Fruit fly (Drosophila melanogaster): ENCODE data around the gene CG12084.

Gene CG12084

DNA sequence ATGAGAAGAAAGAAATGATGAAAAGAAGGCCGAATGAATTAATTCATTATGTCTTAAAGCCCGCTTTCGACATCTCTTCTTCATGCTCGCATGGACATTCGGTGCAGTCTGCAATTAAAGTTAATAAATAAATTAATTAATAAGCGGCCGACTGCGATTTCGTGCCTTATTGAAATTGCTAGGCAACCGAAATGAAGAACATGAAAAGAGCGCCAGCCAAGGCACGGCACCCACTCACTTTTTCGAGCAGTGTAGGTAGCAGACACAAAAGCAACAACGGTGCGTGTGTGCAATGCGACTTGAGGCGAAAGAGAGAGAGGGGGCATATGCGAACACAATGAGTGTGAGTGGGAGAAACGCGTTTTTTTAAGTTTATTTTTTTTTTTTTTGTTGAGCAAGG, 32.0 kb downstream of the CG12084 start (continued):
- TF ChIP-seq CG14050 (GFP tag; IDR thresholded peaks at IDR 0.05) (no peak), PHDP (tag; optimal IDR thresholded peaks at IDR 0.05) (peak; percentile 30), Awh (GFP tag; IDR thresholded peaks at IDR 0.05) (peak; percentile 43; the same call in 1 of the 2 replicates), phol (tag; optimal IDR thresholded peaks at IDR 0.05) (peak; percentile 38), Oli (tag; optimal IDR thresholded peaks at IDR 0.05) (peak; percentile 45), CG12155 (GFP tag; optimal IDR thresholded peaks at IDR 0.05) (peak; percentile 0), zfh1 (GFP tag; IDR thresholded peaks at IDR 0.05) (peak; percentile 49; the same call in 1 of the 3 replicates), CG17361 (GFP tag; IDR thresholded peaks at IDR 0.05) (peak; percentile 52; the same call in 2 of the 3 replicates), CTCF (GFP tag; optimal IDR thresholded peaks at IDR 0.05) (no peak), bsh (GFP tag; optimal IDR thresholded peaks at IDR 0.05) (peak in 1 of 2 experiments; percentile 50), CG11695 (GFP tag; IDR thresholded peaks at IDR 0.05) (0 out of 3 replicates have a peak, but pooled peaks have one; percentile 29), sr (GFP tag; IDR thresholded peaks at IDR 0.05) (peak; percentile 76), Chrac-16 (GFP tag; optimal IDR thresholded peaks at IDR 0.05) (peak; percentile 13), nmo (GFP tag; optimal IDR thresholded peaks at IDR 0.05) (peak; percentile 45), wek (GFP tag; optimal IDR thresholded peaks at IDR 0.05) (no peak), az2 (GFP tag; optimal IDR thresholded peaks at IDR 0.05) (peak; percentile 30), row (GFP tag; IDR thresholded peaks at IDR 0.05) (peak; percentile 29; the same call in 1 of the 3 replicates), CG30431 (GFP tag; optimal IDR thresholded peaks at IDR 0.05) (peak; percentile 37), MBD-R2 (GFP tag; IDR thresholded peaks at IDR 0.05) (no peak), MTF-1 (GFP tag; optimal IDR thresholded peaks at IDR 0.05; ENCODE audit: borderline replicate concordance) (no peak), Optix (GFP tag; IDR thresholded peaks at IDR 0.05) (0 out of 3 replicates have a peak, but pooled peaks have one; percentile 46), ATbp (GFP tag; optimal IDR thresholded peaks at IDR 0.05) (peak; percentile 43), CG10959 (GFP tag; IDR thresholded peaks at IDR 0.05) (peak; percentile 39; the same call in 1 of the 2 replicates), CG2678 (tag; optimal IDR thresholded peaks at IDR 0.05) (peak; percentile 3), CG30403 (GFP tag; optimal IDR thresholded peaks at IDR 0.05) (peak; percentile 25), Xrp1 (GFP tag; IDR thresholded peaks at IDR 0.05) (peak; percentile 50; the same call in 1 of the 2 replicates), Drgx (GFP tag; IDR thresholded peaks at IDR 0.05) (peak; percentile 57; the same call in 1 of the 2 replicates), unpg (GFP tag; optimal IDR thresholded peaks at IDR 0.05) (peak; percentile 38), Gug (GFP tag; IDR thresholded peaks at IDR 0.05) (peak; percentile 19; the same call in 1 of the 4 replicates), CG2889 (GFP tag; IDR thresholded peaks at IDR 0.05) (0 out of 3 replicates have a peak, but pooled peaks have one; percentile 34), ara (GFP tag; IDR thresholded peaks at IDR 0.05) (0 out of 2 replicates have a peak, but pooled peaks have one; percentile 19), sob (GFP tag; IDR thresholded peaks at IDR 0.05) (peak; percentile 34; the same call in 1 of the 2 replicates), lbe (GFP tag; optimal IDR thresholded peaks at IDR 0.05) (no peak), CG32772 (GFP tag; IDR thresholded peaks at IDR 0.05) (peak; percentile 59), Ets65A (GFP tag) (peak; percentile 25), Hsf (GFP tag; optimal IDR thresholded peaks at IDR 0.05) (peak; percentile 25), Mes4 (GFP tag; optimal IDR thresholded peaks at IDR 0.05) (no peak), CG18599 (GFP tag; optimal IDR thresholded peaks at IDR 0.05) (peak; percentile 11), CG9727 (GFP tag; optimal IDR thresholded peaks at IDR 0.05) (peak; percentile 40), CG7839 (tag; optimal IDR thresholded peaks at IDR 0.05) (peak; percentile 41), CG1529 (GFP tag; optimal IDR thresholded peaks at IDR 0.05) (peak; percentile 5), zf30C (GFP tag; optimal IDR thresholded peaks at IDR 0.05) (peak; percentile 78), salm (tag; optimal IDR thresholded peaks at IDR 0.05) (no peak), CG10274 (GFP tag; optimal IDR thresholded peaks at IDR 0.05) (no peak), CG10366 (GFP tag; IDR thresholded peaks at IDR 0.05) (no peak), CG8388 (GFP tag; optimal IDR thresholded peaks at IDR 0.05) (peak; percentile 15), CG18262 (tag; optimal IDR thresholded peaks at IDR 0.05) (peak; percentile 38), CG2712 (tag; optimal IDR thresholded peaks at IDR 0.05) (peak; percentile 49), CG17385 (GFP tag; optimal IDR thresholded peaks at IDR 0.05) (peak; percentile 27), CG6683 (GFP tag; optimal IDR thresholded peaks at IDR 0.05) (no peak), CG13775 (GFP tag; optimal IDR thresholded peaks at IDR 0.05) (peak; percentile 26)
